Fruit fly (Drosophila melanogaster) whole organism, embryonic: ENCODE results near the gene CG8952.

ENCODE experiments used
- B-H2 ChIP-seq: fragments of 200-800 bp; sonication (Bioruptor generic); optimal IDR thresholded peaks from 2 replicates; lab custom pipeline; 2018; ENCODE audit warnings: missing biosample characterization, mild to moderate bottlenecking, missing genetic modification characterization
- CG10565 ChIP-seq: fragments of 200-800 bp; sonication (Bioruptor generic); optimal IDR thresholded peaks from 3 replicates; lab custom pipeline; 2016; ENCODE audit warnings: missing biosample characterization, mild to moderate bottlenecking, missing genetic modification characterization
- CG11504 ChIP-seq: fragments of 200-800 bp; sonication (Bioruptor generic); optimal IDR thresholded peaks from 3 replicates; lab custom pipeline; 2019; ENCODE audit warnings: missing biosample characterization, mild to moderate bottlenecking, missing genetic modification characterization, moderate library complexity
- CG11560 ChIP-seq: fragments of 200-800 bp; sonication (Bioruptor generic); IDR thresholded peaks from 3 replicates; pipeline ENCODE4 v1.3.6; 2022; ENCODE audit warnings: missing biosample characterization, missing genetic modification characterization
- CG14014 ChIP-seq: fragments of 200-800 bp; sonication (Bioruptor generic); IDR thresholded peaks from 2 replicates; pipeline ENCODE4 v1.3.6; 2022; ENCODE audit warnings: missing biosample characterization, missing genetic modification characterization
- CG15479 ChIP-seq: fragments of 200-800 bp; sonication (Bioruptor generic); optimal IDR thresholded peaks from 3 replicates; lab custom pipeline; 2019; ENCODE audit warnings: missing biosample characterization, mild to moderate bottlenecking, missing genetic modification characterization, moderate library complexity
- CG1602 ChIP-seq: fragments of 200-800 bp; sonication (Bioruptor generic); optimal IDR thresholded peaks from 3 replicates; lab custom pipeline; 2016; ENCODE audit warnings: missing biosample characterization, missing genetic modification characterization
- CG1832 ChIP-seq: fragments of 200-800 bp; sonication (Bioruptor generic); optimal IDR thresholded peaks from 2 replicates; lab custom pipeline; 2017; ENCODE audit warnings: missing biosample characterization, mild to moderate bottlenecking, missing genetic modification characterization, inconsistent platforms
- CG2116 ChIP-seq: fragments of 200-800 bp; sonication (Bioruptor generic); optimal IDR thresholded peaks from 3 replicates; lab custom pipeline; 2018; ENCODE audit warnings: missing biosample characterization, mild to moderate bottlenecking, missing genetic modification characterization
- CG2678 ChIP-seq: fragments of 200-800 bp; sonication (Bioruptor generic); optimal IDR thresholded peaks from 3 replicates; lab custom pipeline; 2019; ENCODE audit warnings: missing biosample characterization, mild to moderate bottlenecking, missing genetic modification characterization, moderate library complexity
- CG34376 ChIP-seq: fragments of 200-800 bp; sonication (Bioruptor generic); optimal IDR thresholded peaks from 2 replicates; lab custom pipeline; 2018; ENCODE audit warnings: missing biosample characterization, mild to moderate bottlenecking, missing genetic modification characterization
- CG4328 ChIP-seq: fragments of 200-800 bp; sonication (Bioruptor generic); optimal IDR thresholded peaks from 3 replicates; lab custom pipeline; 2017; ENCODE audit warnings: missing biosample characterization, missing genetic modification reagents, missing genetic modification characterization
- CG5953 ChIP-seq: fragments of 200-800 bp; sonication (Bioruptor generic); IDR thresholded peaks from 2 replicates; pipeline ENCODE4 v1.3.6; 2022; ENCODE audit warnings: missing biosample characterization, missing genetic modification characterization
- CG7271 ChIP-seq: fragments of 200-800 bp; sonication (Bioruptor generic); optimal IDR thresholded peaks from 2 replicates; lab custom pipeline; 2018; ENCODE audit warnings: missing biosample characterization, mild to moderate bottlenecking, missing genetic modification characterization, moderate library complexity
- CG9609 ChIP-seq: fragments of 200-800 bp; sonication (Bioruptor generic); optimal IDR thresholded peaks from 3 replicates; lab custom pipeline; 2016; ENCODE audit warnings: missing biosample characterization, missing genetic modification characterization
- CG9817 ChIP-seq: fragments of 200-800 bp; sonication (Bioruptor generic); optimal IDR thresholded peaks from 2 replicates; lab custom pipeline; 2018; ENCODE audit warnings: missing biosample characterization, mild to moderate bottlenecking, missing genetic modification characterization, moderate library complexity
- CG9932 ChIP-seq: fragments of 200-800 bp; sonication (Bioruptor generic); IDR thresholded peaks from 2 replicates; pipeline ENCODE4 v1.3.6; 2022; ENCODE audit warnings: missing biosample characterization, missing genetic modification characterization
- CHES-1-like ChIP-seq: fragments of 200-800 bp; sonication (Bioruptor generic); optimal IDR thresholded peaks from 2 replicates; lab custom pipeline; 2016; ENCODE audit warnings: missing biosample characterization, missing genetic modification characterization
- Dek ChIP-seq: fragments of 200-800 bp; sonication (Bioruptor generic); optimal IDR thresholded peaks from 3 replicates; lab custom pipeline; 2019; ENCODE audit warnings: missing biosample characterization, mild to moderate bottlenecking, missing genetic modification characterization, moderate library complexity
- Dip3 ChIP-seq: fragments of 200-800 bp; sonication (Bioruptor generic); optimal IDR thresholded peaks from 3 replicates; lab custom pipeline; 2016; ENCODE audit warnings: missing biosample characterization, missing genetic modification characterization
- Gug ChIP-seq: fragments of 200-800 bp; sonication (Bioruptor generic); IDR thresholded peaks from 4 replicates; pipeline ENCODE4 v1.3.6; 2022; ENCODE audit warnings: missing biosample characterization, missing genetic modification characterization
- Hr78 ChIP-seq, 2 experiments: fragments of 200-800 bp in 1 of 2; fragments of >200 bp in 1 of 2; sonication (Bioruptor generic) in 1 of 2; optimal IDR thresholded peaks; 2 replicates each; lab custom pipeline; 2017 to 2019; ENCODE audit warnings: missing biosample characterization in 2 of 2, missing genetic modification characterization in 2 of 2, mild to moderate bottlenecking in 1 of 2, moderate library complexity in 1 of 2
- Kr ChIP-seq: fragments of 200-800 bp; sonication (Bioruptor generic); optimal IDR thresholded peaks from 2 replicates; lab custom pipeline; 2017; ENCODE audit warnings: missing biosample characterization, mild to moderate bottlenecking, missing genetic modification characterization
- Lim3 ChIP-seq: fragments of 200-800 bp; sonication (Bioruptor generic); IDR thresholded peaks from 2 replicates; pipeline ENCODE4 v1.3.6; 2022; ENCODE audit warnings: missing biosample characterization, missing genetic modification characterization
- Oli ChIP-seq: fragments of 200-800 bp; sonication (Bioruptor generic); optimal IDR thresholded peaks from 2 replicates; lab custom pipeline; 2018; ENCODE audit warnings: missing biosample characterization, mild to moderate bottlenecking, missing genetic modification characterization, moderate library complexity
- Sry-δ ChIP-seq: fragments of 200-800 bp; sonication (Bioruptor generic); optimal IDR thresholded peaks from 2 replicates; lab custom pipeline; 2016; ENCODE audit warnings: missing biosample characterization, missing genetic modification characterization
- Stat92E ChIP-seq, 3 experiments: fragments of >200 bp in 2 of 3; fragments of 200-800 bp in 1 of 3; sonication (Bioruptor generic) in 1 of 3; optimal IDR thresholded peaks; 2 replicates each; lab custom pipeline; 2017 to 2019; ENCODE audit warnings: missing biosample characterization in 3 of 3, missing genetic modification characterization in 3 of 3, mild to moderate bottlenecking in 1 of 3, moderate library complexity in 1 of 3
- Trl ChIP-seq, 3 experiments: fragments of >200 bp in 2 of 3; fragments of 200-800 bp in 1 of 3; sonication (Bioruptor generic) in 1 of 3; optimal IDR thresholded peaks; 2 replicates in 1 of 3; 3 replicates in 2 of 3; lab custom pipeline; 2016 to 2017; ENCODE audit warnings: missing biosample characterization in 1 of 3, missing genetic modification characterization in 1 of 3
- ac ChIP-seq: fragments of 200-800 bp; sonication (Bioruptor generic); optimal IDR thresholded peaks from 3 replicates; lab custom pipeline; 2017; ENCODE audit warnings: missing biosample characterization, mild to moderate bottlenecking, missing genetic modification characterization
- crc ChIP-seq: fragments of 200-800 bp; sonication (Bioruptor generic); optimal IDR thresholded peaks from 2 replicates; lab custom pipeline; 2016; ENCODE audit warnings: missing biosample characterization, missing genetic modification characterization
- croc ChIP-seq: fragments of 200-800 bp; sonication (Bioruptor generic); conservative IDR thresholded peaks from 3 replicates; pipeline ENCODE4 v1.3.6; 2022; ENCODE audit warnings: missing biosample characterization, missing genetic modification characterization
- da ChIP-seq: fragments of 200-800 bp; sonication (Bioruptor generic); optimal IDR thresholded peaks from 2 replicates; lab custom pipeline; 2016; ENCODE audit warnings: missing biosample characterization, missing genetic modification characterization
- dimm ChIP-seq: fragments of 200-800 bp; sonication (Bioruptor generic); IDR thresholded peaks from 2 replicates; pipeline ENCODE4 v1.3.6; 2022; ENCODE audit warnings: missing biosample characterization, missing genetic modification characterization
- en ChIP-seq: fragments of 200-800 bp; sonication (Bioruptor generic); optimal IDR thresholded peaks from 2 replicates; lab custom pipeline; 2016; ENCODE audit warnings: missing biosample characterization, missing genetic modification characterization
- exex ChIP-seq: fragments of 200-800 bp; sonication (Bioruptor generic); optimal IDR thresholded peaks from 4 replicates; lab custom pipeline; 2018; ENCODE audit warnings: missing biosample characterization, mild to moderate bottlenecking, missing genetic modification characterization, moderate library complexity
- ftz-f1 ChIP-seq: fragments of 200-800 bp; sonication (Bioruptor generic); optimal IDR thresholded peaks from 2 replicates; lab custom pipeline; 2016; ENCODE audit warnings: missing biosample characterization, missing genetic modification characterization
- gcm2 ChIP-seq: fragments of 200-800 bp; sonication (Bioruptor generic); optimal IDR thresholded peaks from 2 replicates; lab custom pipeline; 2016; ENCODE audit warnings: missing biosample characterization, missing genetic modification characterization
- gfzf ChIP-seq: fragments of 200-800 bp; sonication (Bioruptor generic); optimal IDR thresholded peaks from 2 replicates; lab custom pipeline; 2016; ENCODE audit warnings: missing biosample characterization, mild to moderate bottlenecking, missing genetic modification characterization, moderate library complexity
- klu ChIP-seq: fragments of 200-800 bp; sonication (Bioruptor generic); IDR thresholded peaks from 2 replicates; pipeline ENCODE4 v1.3.6; 2022; ENCODE audit warnings: missing biosample characterization, missing genetic modification characterization
- mam ChIP-seq: fragments of 200-800 bp; sonication (Bioruptor generic); optimal IDR thresholded peaks from 3 replicates; lab custom pipeline; 2016; ENCODE audit warnings: missing biosample characterization, missing genetic modification characterization
- nau ChIP-seq: fragments of 200-800 bp; sonication (Bioruptor generic); optimal IDR thresholded peaks from 3 replicates; lab custom pipeline; 2017; ENCODE audit warnings: missing biosample characterization, mild to moderate bottlenecking, missing genetic modification characterization, missing genetic modification reagents
- nom ChIP-seq: fragments of 200-800 bp; sonication (Bioruptor generic); optimal IDR thresholded peaks from 2 replicates; lab custom pipeline; 2017; ENCODE audit warnings: missing biosample characterization, missing genetic modification characterization, mild to moderate bottlenecking, moderate library complexity, missing genetic modification reagents
- odd ChIP-seq: fragments of 200-800 bp; sonication (Bioruptor generic); optimal IDR thresholded peaks from 2 replicates; lab custom pipeline; 2017; ENCODE audit warnings: missing biosample characterization, mild to moderate bottlenecking, missing genetic modification characterization
- onecut ChIP-seq: fragments of 200-800 bp; sonication (Bioruptor generic); IDR thresholded peaks from 2 replicates; pipeline ENCODE4 v1.3.6; 2022; ENCODE audit warnings: missing biosample characterization, missing genetic modification characterization
- salm ChIP-seq: fragments of 200-800 bp; sonication (Bioruptor generic); optimal IDR thresholded peaks from 2 replicates; lab custom pipeline; 2018; ENCODE audit warnings: missing biosample characterization, mild to moderate bottlenecking, missing genetic modification characterization
- slp2 ChIP-seq: fragments of 200-800 bp; sonication (Bioruptor generic); optimal IDR thresholded peaks from 2 replicates; lab custom pipeline; 2016; ENCODE audit warnings: missing biosample characterization, missing genetic modification characterization
- sqz ChIP-seq: fragments of 200-800 bp; sonication (Bioruptor generic); optimal IDR thresholded peaks from 3 replicates; lab custom pipeline; 2018; ENCODE audit warnings: missing biosample characterization, mild to moderate bottlenecking, missing genetic modification characterization
- ssp ChIP-seq: fragments of 200-800 bp; sonication (Bioruptor generic); IDR thresholded peaks from 2 replicates; pipeline ENCODE4 v1.3.6; 2022; ENCODE audit warnings: missing biosample characterization, missing genetic modification characterization
- stc ChIP-seq: fragments of 200-800 bp; sonication (Bioruptor generic); IDR thresholded peaks from 2 replicates; pipeline ENCODE4 v1.3.6; 2022; ENCODE audit warnings: missing biosample characterization, missing genetic modification characterization
- unc-4 ChIP-seq: fragments of 200-800 bp; sonication (Bioruptor generic); IDR thresholded peaks from 2 replicates; pipeline ENCODE4 v1.3.6; 2022; ENCODE audit warnings: missing biosample characterization, missing genetic modification characterization; ENCODE audit not compliant: partially characterized antibody
- yki ChIP-seq: fragments of >200 bp; optimal IDR thresholded peaks from 3 replicates; lab custom pipeline; 2018
- zen ChIP-seq: fragments of 200-800 bp; sonication (Bioruptor generic); optimal IDR thresholded peaks from 3 replicates; lab custom pipeline; 2018; ENCODE audit warnings: missing biosample characterization, mild to moderate bottlenecking, missing genetic modification characterization, moderate library complexity

CG8952 gene

DNA sequence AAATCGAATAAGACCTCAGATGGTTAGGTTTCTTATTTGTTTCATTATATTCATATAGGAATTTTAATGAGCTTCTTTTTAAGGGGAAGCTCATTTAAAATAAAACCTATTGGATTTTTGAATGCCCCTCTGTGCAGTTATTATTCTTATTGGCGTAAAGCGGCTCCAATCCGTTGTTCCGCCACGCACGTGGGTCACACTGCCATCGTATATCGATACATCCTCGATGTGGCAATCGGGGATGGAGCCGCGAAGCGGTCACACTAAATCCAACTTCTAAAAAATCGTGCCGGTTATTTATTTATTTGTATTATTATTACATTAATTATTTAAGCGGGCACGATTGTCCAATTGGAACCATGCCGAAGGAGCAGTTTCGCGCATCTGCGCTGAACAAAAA is 3.5 kb downstream of the CG8952 start, which contains the start of gene Polr3A (continued):
- TF ChIP-seq CG7271 (no peak), odd (GFP tag; lab: Kevin White, UChicago) (no peak), Hr78 (GFP tag; optimal IDR thresholded peaks at IDR 0.05; lab: Kevin White, UChicago) (no peak), ac (no peak), mam (GFP tag; lab: Kevin White, UChicago) (no peak), crc (GFP tag; lab: Kevin White, UChicago) (no peak), yki (lab: Kevin White, UChicago) (no peak), Gug (no peak), B-H2 (GFP tag; lab: Kevin White, UChicago) (no peak), nom (no peak), gfzf (peak; percentile 67), CG14014 (GFP tag; lab: Robert Waterston, UW) (no peak), sqz (GFP tag; lab: Kevin White, UChicago) (no peak), Sry-δ (GFP tag; lab: Kevin White, UChicago) (peak; percentile 24), CG1832 (GFP tag; lab: Kevin White, UChicago) (no peak), gcm2 (GFP tag; lab: Kevin White, UChicago) (no peak), slp2 (GFP tag; lab: Kevin White, UChicago) (no peak), zen (tag; lab: Kevin White, UChicago) (peak; percentile 49), ssp (GFP tag; lab: Robert Waterston, UW) (no peak), da (GFP tag; lab: Kevin White, UChicago) (no peak), onecut (no peak), CG2116 (GFP tag; lab: Kevin White, UChicago) (peak; percentile 49), exex (no peak), CG4328 (GFP tag; lab: Kevin White, UChicago) (no peak), Dek (tag; lab: Kevin White, UChicago) (no peak), Lim3 (GFP tag; lab: Robert Waterston, UW) (no peak), CG1602 (no peak), CG11504 (tag; lab: Kevin White, UChicago) (no peak), salm (tag; lab: Kevin White, UChicago) (no peak), Dip3 (GFP tag; lab: Kevin White, UChicago) (no peak), en (GFP tag; lab: Kevin White, UChicago) (no peak), CG15479 (GFP tag; lab: Kevin White, UChicago) (no peak), stc (GFP tag; lab: Robert Waterston, UW) (no peak), CG9932 (GFP tag; lab: Robert Waterston, UW) (no peak), CG5953 (no peak), CG9609 (GFP tag; lab: Kevin White, UChicago) (no peak), nau (GFP tag; lab: Kevin White, UChicago) (no peak), Trl (optimal IDR thresholded peaks at IDR 0.05; lab: Kevin White, UChicago) (no peak), Trl (GFP tag; optimal IDR thresholded peaks at IDR 0.05; lab: Kevin White, UChicago) (no peak), ftz-f1 (GFP tag; lab: Kevin White, UChicago) (no peak), croc (GFP tag; lab: Robert Waterston, UW) (no peak), CHES-1-like (no peak), CG2678 (tag; lab: Kevin White, UChicago) (no peak), Stat92E (GFP tag; optimal IDR thresholded peaks at IDR 0.05; lab: Kevin White, UChicago) (no peak), CG34376 (GFP tag; lab: Kevin White, UChicago) (no peak), CG10565 (GFP tag; lab: Kevin White, UChicago) (no peak), CG9817 (no peak), CG11560 (tag; lab: Robert Waterston, UW) (no peak), dimm (no peak), Kr (GFP tag; lab: Kevin White, UChicago) (no peak), unc-4 (peak; percentile 61; the same call in 1 of the 2 replicates), klu (GFP tag; lab: Robert Waterston, UW) (no peak), Oli (no peak)
